Worm (Caenorhabditis elegans) whole organism, L4 larva: Measurements from ENCODE around the gene T19C3.6.

Experiments used
- hlh-11 ChIP-seq: fragments of 200-800 bp; sonication (Bioruptor generic); optimal IDR thresholded peaks from 2 replicates; lab custom pipeline; 2018; ENCODE audit warnings: mild to moderate bottlenecking, missing genetic modification characterization, missing compliant biosample characterization
- jun-1 ChIP-seq: fragments of 150-350 bp; optimal IDR thresholded peaks from 2 replicates; lab custom pipeline; 2014; ENCODE audit warnings: missing biosample characterization, missing genetic modification reagents, missing genetic modification characterization
- nhr-28 ChIP-seq: fragments of 150-350 bp; optimal IDR thresholded peaks from 2 replicates; lab custom pipeline; 2014; ENCODE audit warnings: missing biosample characterization, missing genetic modification characterization

ce11 chrIII:631421-631820 lies at the start of gene T19C3.6:
- no peak for TF ChIP-seq nhr-28 (tag; lab: Kevin White, UChicago)
- TF ChIP-seq jun-1 (tag; lab: Kevin White, UChicago) = no peak
- no peak for TF ChIP-seq hlh-11
